Worm (Caenorhabditis elegans) whole organism, early embryonic: ENCODE data around the gene str-87.

ENCODE experiments used
- B0310.2 ChIP-seq: sonication (generic microtip); optimal IDR thresholded peaks from 2 replicates; lab custom pipeline; 2016; ENCODE audit warnings: mild to moderate bottlenecking, missing genetic modification characterization, missing compliant biosample characterization
- F13C5.2 ChIP-seq: sonication (generic microtip); optimal IDR thresholded peaks from 2 replicates; lab custom pipeline; 2017; ENCODE audit warnings: mild to moderate bottlenecking, missing genetic modification characterization, inconsistent platforms, missing compliant biosample characterization
- aly-1 ChIP-seq: sonication (generic microtip); optimal IDR thresholded peaks from 2 replicates; lab custom pipeline; 2016; ENCODE audit warnings: missing genetic modification characterization, missing compliant biosample characterization
- ama-1 ChIP-seq: fragments of 150-350 bp; optimal IDR thresholded peaks from 2 replicates; lab custom pipeline; 2014
- ceh-13 ChIP-seq: fragments of 200-800 bp; sonication (Bioruptor generic); optimal IDR thresholded peaks from 2 replicates; lab custom pipeline; 2018; ENCODE audit warnings: mild to moderate bottlenecking, missing genetic modification characterization, missing compliant biosample characterization
- ceh-36 ChIP-seq: sonication (generic microtip); optimal IDR thresholded peaks from 2 replicates; lab custom pipeline; 2016; ENCODE audit warnings: missing genetic modification characterization, inconsistent platforms, missing compliant biosample characterization
- ets-7 ChIP-seq: sonication (generic microtip); optimal IDR thresholded peaks from 2 replicates; lab custom pipeline; 2016; ENCODE audit warnings: missing genotype, missing genetic modification characterization, missing compliant biosample characterization
- flt-1 ChIP-seq: fragments of 200-800 bp; sonication (Bioruptor generic); IDR thresholded peaks from 2 replicates; pipeline ENCODE4 v1.3.6; 2022; ENCODE audit warnings: missing genetic modification characterization, missing compliant biosample characterization
- hmbx-1 ChIP-seq: sonication (generic microtip); optimal IDR thresholded peaks from 2 replicates; lab custom pipeline; 2016; ENCODE audit warnings: mild to moderate bottlenecking, missing genetic modification characterization, missing compliant biosample characterization
- hmg-4 ChIP-seq: fragments of 200-800 bp; sonication (Bioruptor generic); optimal IDR thresholded peaks from 2 replicates; lab custom pipeline; 2018; ENCODE audit warnings: mild to moderate bottlenecking, missing genetic modification characterization, missing compliant biosample characterization
- hnd-1 ChIP-seq: sonication (generic microtip); optimal IDR thresholded peaks from 2 replicates; lab custom pipeline; 2016; ENCODE audit warnings: missing genetic modification characterization, missing compliant biosample characterization
- pes-1 ChIP-seq: fragments of 200-800 bp; sonication (Bioruptor generic); IDR thresholded peaks from 2 replicates; pipeline ENCODE4 v1.3.6; 2022; ENCODE audit warnings: missing genetic modification reagents, missing genetic modification characterization, missing compliant biosample characterization
- scrt-1 ChIP-seq: fragments of 200-800 bp; sonication (Bioruptor generic); IDR thresholded peaks from 2 replicates; pipeline ENCODE4 v1.3.6; 2022; ENCODE audit warnings: missing genetic modification characterization, missing compliant biosample characterization
- sea-1 ChIP-seq: fragments of 200-800 bp; sonication (Bioruptor generic); conservative IDR thresholded peaks from 2 replicates; pipeline ENCODE4 v1.3.6; 2022; ENCODE audit warnings: missing genetic modification characterization, missing compliant biosample characterization
- tbx-11 ChIP-seq: fragments of 200-800 bp; sonication (Bioruptor generic); IDR thresholded peaks from 2 replicates; pipeline ENCODE4 v1.3.6; 2022; ENCODE audit warnings: missing genetic modification characterization, missing compliant biosample characterization
- tbx-37 ChIP-seq: fragments of 200-800 bp; sonication (Bioruptor generic); conservative IDR thresholded peaks from 2 replicates; pipeline ENCODE4 v1.3.6; 2022; ENCODE audit warnings: missing genetic modification reagents, missing genetic modification characterization, missing compliant biosample characterization
- tra-4 ChIP-seq: sonication (generic microtip); optimal IDR thresholded peaks from 2 replicates; lab custom pipeline; 2017; ENCODE audit warnings: missing genetic modification characterization, missing compliant biosample characterization

str-87 gene

DNA sequence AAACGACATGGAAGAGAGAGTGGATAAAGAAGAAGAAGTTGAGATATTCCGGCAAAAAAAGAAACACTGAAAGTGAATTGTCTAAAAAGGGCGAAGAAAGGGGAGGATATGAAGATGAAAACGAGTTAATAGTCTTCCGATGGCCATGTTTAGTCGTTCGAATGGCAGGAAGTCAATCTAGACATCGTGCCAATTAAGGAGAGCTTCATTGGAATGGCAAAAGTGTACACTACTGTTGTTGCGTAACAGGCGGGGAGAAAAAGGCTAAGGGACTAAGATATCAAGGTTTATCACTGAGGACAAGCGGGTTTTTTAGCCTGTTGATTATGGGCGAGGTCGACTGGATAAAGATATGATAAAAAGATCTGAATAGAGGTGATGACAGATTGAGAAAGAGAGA, 41.9 kb downstream of the str-87 start:
- no peak for TF ChIP-seq F13C5.2
- no peak for TF ChIP-seq hmbx-1
- no peak for TF ChIP-seq pes-1
- no peak for TF ChIP-seq hmg-4
- TF ChIP-seq ets-7, result no peak
- TF ChIP-seq ceh-36 (tag; lab: Kevin White, UChicago), result no peak
- no peak for TF ChIP-seq tra-4
- no peak for TF ChIP-seq hnd-1 (tag; lab: Kevin White, UChicago)
- TF ChIP-seq ceh-13 (GFP tag; lab: Kevin White, UChicago), result no peak
- TF ChIP-seq flt-1 (GFP tag; lab: Robert Waterston, UW), result no peak

DNA sequence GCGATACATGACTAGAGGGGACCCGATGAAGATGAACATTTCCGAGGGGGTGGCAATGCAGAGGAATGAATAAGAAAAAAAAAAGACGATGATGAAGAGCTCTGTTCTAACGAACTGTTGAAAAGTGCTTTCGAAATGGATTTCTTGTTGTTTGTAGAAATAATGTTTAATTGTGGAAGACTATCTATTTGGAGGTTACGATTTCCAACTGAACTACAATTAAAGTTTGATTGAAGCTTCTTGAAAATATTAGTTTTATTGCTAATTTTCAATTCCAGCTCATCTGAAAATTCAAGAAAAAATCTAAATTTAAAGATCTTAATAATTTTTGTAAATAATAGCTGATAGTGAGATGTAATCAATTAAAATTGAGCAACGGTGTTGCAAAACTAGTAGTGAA, 43.5 kb downstream of the str-87 start:
- TF ChIP-seq F13C5.2 (no peak), hmbx-1 (no peak), scrt-1 (GFP tag; lab: Robert Waterston, UW) (no peak), B0310.2 (tag; lab: Kevin White, UChicago) (no peak), ceh-13 (GFP tag; lab: Kevin White, UChicago) (no peak), aly-1 (tag; lab: Kevin White, UChicago) (no peak), sea-1 (no peak), tbx-37 (GFP tag; lab: Robert Waterston, UW) (no peak)

DNA sequence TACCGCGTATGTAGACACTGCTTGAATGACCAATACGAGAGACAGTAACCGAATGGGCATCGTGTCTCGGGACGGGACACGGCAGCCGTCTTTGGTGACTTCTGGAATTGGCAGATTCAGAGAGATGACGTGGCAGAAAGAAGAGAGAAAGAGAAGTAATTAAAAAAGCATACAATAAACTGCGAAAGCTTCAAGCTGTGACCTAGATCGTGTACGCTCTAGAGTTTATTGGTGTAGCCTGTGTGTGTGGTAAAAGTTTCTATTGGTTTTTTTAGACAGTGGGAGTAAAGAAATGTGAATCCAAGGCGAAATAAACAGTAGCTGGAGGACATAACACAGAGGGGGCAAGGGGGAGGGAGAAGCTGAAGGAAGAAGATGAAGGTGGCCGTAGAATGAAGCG, 44.0 kb downstream of the str-87 start, which contains the start of gene T19A5.3:
Gene T19A5.3 (minus strand): TSS at position 101 of the 400 bp plus-strand sequence.
- no peak for TF ChIP-seq B0310.2 (tag; lab: Kevin White, UChicago)
- TF ChIP-seq hmg-4, result no peak
- TF ChIP-seq ceh-36 (tag; lab: Kevin White, UChicago), result no peak
- no peak for TF ChIP-seq ets-7
- no peak for TF ChIP-seq pes-1
- no peak for TF ChIP-seq scrt-1 (GFP tag; lab: Robert Waterston, UW)
- no peak for TF ChIP-seq tra-4
- TF ChIP-seq hmbx-1, result no peak
- no peak for TF ChIP-seq tbx-37 (GFP tag; lab: Robert Waterston, UW)
- TF ChIP-seq tbx-11 (GFP tag; lab: Robert Waterston, UW), result no peak
- no peak for TF ChIP-seq flt-1 (GFP tag; lab: Robert Waterston, UW)
- TF ChIP-seq ceh-13 (GFP tag; lab: Kevin White, UChicago), result no peak
- no peak for TF ChIP-seq hnd-1 (tag; lab: Kevin White, UChicago)
- no peak for TF ChIP-seq sea-1
- TF ChIP-seq F13C5.2, result no peak
- TF ChIP-seq ama-1 (lab: Kevin White, UChicago), result no peak
- TF ChIP-seq aly-1 (tag; lab: Kevin White, UChicago), result no peak

DNA sequence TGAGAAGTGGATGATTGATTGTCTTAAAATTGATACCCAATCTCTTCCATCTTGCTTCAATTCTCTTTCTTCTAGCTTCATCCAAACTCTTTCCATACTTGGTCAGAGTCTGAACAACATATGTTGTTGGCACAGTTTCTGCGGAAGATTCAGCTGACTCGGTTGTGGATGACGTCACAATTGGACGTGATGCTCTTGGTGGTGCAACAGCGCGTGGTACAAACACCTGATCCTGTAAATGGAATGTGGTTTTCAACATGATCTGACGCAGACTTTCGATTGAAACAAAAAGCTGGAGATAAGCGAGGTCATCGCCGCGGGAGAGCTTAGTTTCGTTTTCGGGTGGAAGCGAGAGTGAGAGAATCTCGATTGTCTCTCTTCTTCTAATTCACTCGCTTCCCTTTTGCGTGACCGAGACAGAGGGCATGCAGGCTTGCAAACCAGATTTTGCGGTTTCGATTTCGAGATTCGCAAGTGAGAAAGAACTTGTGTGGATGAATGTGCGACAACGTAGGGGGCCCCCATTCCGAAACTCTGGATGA, 45.5 kb downstream of the str-87 start:
- TF ChIP-seq hmbx-1, result no peak
- no peak for TF ChIP-seq flt-1 (GFP tag; lab: Robert Waterston, UW)
- TF ChIP-seq ceh-36 (tag; lab: Kevin White, UChicago), result no peak
- TF ChIP-seq sea-1, result no peak
- TF ChIP-seq tbx-37 (GFP tag; lab: Robert Waterston, UW), result no peak

DNA sequence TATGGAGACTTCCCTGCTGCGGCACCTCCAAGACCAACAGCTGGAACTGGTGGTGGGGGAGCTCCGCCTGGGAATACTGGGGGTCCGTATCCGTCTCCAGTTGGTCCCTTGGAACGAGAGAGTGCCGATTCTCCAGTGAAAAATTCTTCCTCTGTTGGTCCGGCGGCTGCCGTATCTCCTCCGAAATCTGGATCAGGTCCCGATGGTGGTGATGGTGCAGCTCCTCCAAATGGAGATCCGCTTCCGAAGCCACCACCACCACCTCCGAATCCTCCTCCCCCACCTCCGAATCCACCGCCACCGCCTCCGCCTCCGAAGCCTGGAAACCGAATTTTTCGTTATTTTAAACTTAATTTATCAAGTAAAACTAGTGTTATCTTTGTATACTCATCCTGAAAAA, 47.6 kb downstream of the str-87 start:
- no peak for TF ChIP-seq hmg-4
- TF ChIP-seq pes-1, result no peak
- no peak for TF ChIP-seq hmbx-1
- TF ChIP-seq sea-1, result no peak
- no peak for TF ChIP-seq ceh-36 (tag; lab: Kevin White, UChicago)
- no peak for TF ChIP-seq tbx-11 (GFP tag; lab: Robert Waterston, UW)
- no peak for TF ChIP-seq B0310.2 (tag; lab: Kevin White, UChicago)
- TF ChIP-seq tra-4, result no peak
- TF ChIP-seq ets-7, result no peak
- TF ChIP-seq scrt-1 (GFP tag; lab: Robert Waterston, UW), result no peak
- TF ChIP-seq flt-1 (GFP tag; lab: Robert Waterston, UW), result no peak
- no peak for TF ChIP-seq hnd-1 (tag; lab: Kevin White, UChicago)

DNA sequence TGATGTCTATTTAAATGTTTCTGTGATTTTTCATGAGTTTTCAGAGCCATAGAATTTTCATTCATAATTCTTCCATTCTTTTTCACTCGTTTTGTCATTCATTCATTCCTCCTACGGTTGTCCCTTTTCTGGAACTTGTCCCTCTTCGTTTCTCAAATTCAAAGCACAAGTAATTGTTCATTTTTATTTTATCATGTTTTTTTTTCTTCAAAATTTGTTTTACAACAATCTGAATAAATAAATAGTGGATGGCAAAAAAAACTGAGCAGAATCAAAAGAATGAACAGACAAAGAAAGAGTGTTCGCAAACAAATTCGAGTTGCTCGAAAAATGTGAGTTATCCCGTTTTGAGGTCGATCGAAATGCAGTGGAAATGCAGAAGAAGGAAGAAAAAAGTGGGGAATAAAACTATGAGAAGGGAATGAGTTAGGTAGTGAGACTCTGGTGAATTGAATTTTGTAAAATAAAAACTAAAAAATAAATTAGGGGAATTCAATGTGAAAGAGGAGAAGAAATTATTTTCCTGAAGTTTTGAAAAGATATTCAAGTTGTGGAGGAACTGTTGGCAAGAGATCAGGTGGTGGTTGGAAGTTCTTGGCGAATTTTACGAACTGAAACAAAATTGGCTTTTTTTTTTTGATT, 48.5 kb downstream of the str-87 start:
- TF ChIP-seq tra-4 (no peak), hmg-4 (no peak), ceh-36 (tag; lab: Kevin White, UChicago) (no peak), tbx-11 (GFP tag; lab: Robert Waterston, UW) (no peak), ceh-13 (GFP tag; lab: Kevin White, UChicago) (no peak), tbx-37 (GFP tag; lab: Robert Waterston, UW) (no peak), ama-1 (lab: Kevin White, UChicago) (no peak)

DNA sequence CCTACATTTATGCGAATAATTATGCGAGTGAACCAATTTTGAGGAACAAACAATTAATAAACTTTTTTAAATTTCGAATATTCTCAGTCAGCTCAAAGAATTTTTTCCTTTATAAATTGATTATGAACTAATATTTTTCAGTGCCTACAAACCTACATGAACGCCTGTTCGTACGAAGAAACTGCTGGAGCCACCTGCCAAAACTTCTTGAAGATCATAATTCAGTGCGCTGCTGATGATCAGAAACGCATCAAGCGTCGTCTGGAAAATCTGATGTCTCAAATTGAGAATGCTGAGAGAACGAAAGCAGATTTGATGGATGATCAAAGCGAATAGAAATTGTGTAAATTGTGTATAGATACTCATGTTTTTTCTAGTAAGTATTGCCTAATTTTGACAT, 49.1 kb downstream of the str-87 start:
- no peak for TF ChIP-seq F13C5.2
- TF ChIP-seq B0310.2 (tag; lab: Kevin White, UChicago), result no peak
- TF ChIP-seq tbx-37 (GFP tag; lab: Robert Waterston, UW), result no peak
- no peak for TF ChIP-seq hmg-4
- no peak for TF ChIP-seq hnd-1 (tag; lab: Kevin White, UChicago)
- no peak for TF ChIP-seq tra-4

DNA sequence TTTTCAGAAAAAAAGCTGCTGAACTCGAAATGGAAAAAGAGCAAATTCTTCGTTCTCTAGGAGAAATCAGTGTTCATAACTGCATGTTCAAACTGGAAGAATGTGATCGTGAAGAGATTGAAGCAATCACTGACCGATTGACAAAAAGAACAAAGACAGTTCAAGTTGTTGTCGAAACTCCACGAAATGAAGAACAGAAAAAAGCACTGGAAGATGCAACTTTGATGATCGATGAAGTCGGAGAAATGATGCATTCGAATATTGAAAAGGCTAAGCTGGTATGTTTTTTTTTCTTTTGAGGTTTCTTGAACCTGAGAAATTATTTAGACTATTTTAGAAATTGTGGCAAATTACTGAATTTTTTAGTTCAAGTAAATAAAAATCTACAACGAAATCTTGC, 49.6 kb downstream of the str-87 start:
- no peak for TF ChIP-seq flt-1 (GFP tag; lab: Robert Waterston, UW)
- TF ChIP-seq sea-1, result no peak
- TF ChIP-seq aly-1 (tag; lab: Kevin White, UChicago), result no peak
- TF ChIP-seq hmbx-1, result no peak
- no peak for TF ChIP-seq ceh-36 (tag; lab: Kevin White, UChicago)
- no peak for TF ChIP-seq B0310.2 (tag; lab: Kevin White, UChicago)
- no peak for TF ChIP-seq ceh-13 (GFP tag; lab: Kevin White, UChicago)
- TF ChIP-seq F13C5.2, result no peak
- TF ChIP-seq hmg-4, result no peak
- no peak for TF ChIP-seq tbx-37 (GFP tag; lab: Robert Waterston, UW)
- TF ChIP-seq hnd-1 (tag; lab: Kevin White, UChicago), result no peak
- TF ChIP-seq tra-4, result no peak
- TF ChIP-seq ets-7, result no peak
- no peak for TF ChIP-seq ama-1 (lab: Kevin White, UChicago)
